Worm (Caenorhabditis elegans): ENCODE measurements around the gene T11G6.4.

The T11G6.4 gene

ce11 chrIV:10803973-10804372 is 47.8 kb downstream of the T11G6.4 start:
- TF ChIP-seq aly-1 (tag; optimal IDR thresholded peaks at IDR 0.05) (no peak), hnd-1 (tag; optimal IDR thresholded peaks at IDR 0.05) (no peak), F13C5.2 (tag; optimal IDR thresholded peaks at IDR 0.05) (no peak), ceh-36 (tag; optimal IDR thresholded peaks at IDR 0.05) (no peak), tbx-11 (GFP tag; IDR thresholded peaks at IDR 0.05) (no peak)
